Worm (Caenorhabditis elegans): ENCODE measurements around the gene str-229.

- TF ChIP-seq skn-1 (tag; optimal IDR thresholded peaks at IDR 0.05) (no peak), unc-62 (GFP tag; optimal IDR thresholded peaks at IDR 0.05) (no peak), mep-1 (tag; optimal IDR thresholded peaks at IDR 0.05) (peak; percentile 8), elt-3 (tag; optimal IDR thresholded peaks at IDR 0.05) (no peak), nhr-90 (tag; optimal IDR thresholded peaks at IDR 0.05; ENCODE audit: poor library complexity) (no peak), mef-2 (tag; optimal IDR thresholded peaks at IDR 0.05) (peak; percentile 48), tbx-2 (tag; optimal IDR thresholded peaks at IDR 0.05) (no peak), nhr-76 (tag; optimal IDR thresholded peaks at IDR 0.05) (no peak), nhr-84 (tag; optimal IDR thresholded peaks at IDR 0.05) (no peak), mdl-1 (tag; optimal IDR thresholded peaks at IDR 0.05) (no peak), C34B4.2 (tag; optimal IDR thresholded peaks at IDR 0.05) (no peak), nhr-237 (tag; optimal IDR thresholded peaks at IDR 0.05) (no peak)
Measured at ce11 chrV:3870359-3870758, 32.0 kb downstream of the str-229 start.
